Worm (Caenorhabditis elegans) whole organism, L2 larva: ENCODE results near the gene enol-1.

Experiments used
- C34F6.9 ChIP-seq: fragments of 150-350 bp; optimal IDR thresholded peaks from 2 replicates; lab custom pipeline; 2014; ENCODE audit warnings: missing biosample characterization, missing genetic modification characterization
- F13H6.1 ChIP-seq: sonication (generic microtip); optimal IDR thresholded peaks from 2 replicates; lab custom pipeline; 2016; ENCODE audit warnings: missing genetic modification characterization, missing compliant biosample characterization
- R02D3.7 ChIP-seq: fragments of 150-350 bp; optimal IDR thresholded peaks from 2 replicates; lab custom pipeline; 2014; ENCODE audit warnings: missing biosample characterization, missing genetic modification characterization
- Y55F3AM.14 ChIP-seq: fragments of 200-800 bp; sonication (Bioruptor generic); optimal IDR thresholded peaks from 2 replicates; lab custom pipeline; 2018; ENCODE audit warnings: mild to moderate bottlenecking, missing genetic modification characterization, missing compliant biosample characterization
- ZK546.5 ChIP-seq: sonication (generic microtip); optimal IDR thresholded peaks from 2 replicates; lab custom pipeline; 2017; ENCODE audit warnings: missing biosample characterization, missing genetic modification characterization
- aly-2 ChIP-seq: fragments of 150-350 bp; optimal IDR thresholded peaks from 2 replicates; lab custom pipeline; 2014; ENCODE audit warnings: missing biosample characterization, missing genetic modification characterization
- ama-1 ChIP-seq: fragments of 150-350 bp; optimal IDR thresholded peaks from 2 replicates; lab custom pipeline; 2018; ENCODE audit warnings: inconsistent platforms
- dmd-4 ChIP-seq: sonication (generic microtip); optimal IDR thresholded peaks from 2 replicates; lab custom pipeline; 2017; ENCODE audit warnings: missing biosample characterization, missing genetic modification characterization
- elt-1 ChIP-seq: fragments of 150-350 bp; optimal IDR thresholded peaks from 2 replicates; lab custom pipeline; 2014; ENCODE audit warnings: missing biosample characterization, missing genetic modification characterization
- fos-1 ChIP-seq: fragments of 150-350 bp; optimal IDR thresholded peaks from 2 replicates; lab custom pipeline; 2014; ENCODE audit warnings: missing biosample characterization, missing genetic modification characterization
- gmeb-1 ChIP-seq: fragments of 150-350 bp; optimal IDR thresholded peaks from 2 replicates; lab custom pipeline; 2014; ENCODE audit warnings: missing biosample characterization, missing genetic modification characterization
- lin-11 ChIP-seq: fragments of 150-350 bp; sonication (generic microtip); optimal IDR thresholded peaks from 2 replicates; lab custom pipeline; 2014; ENCODE audit warnings: missing biosample characterization, missing genetic modification characterization, inconsistent platforms, mixed read lengths
- lsy-2 ChIP-seq, 2 experiments: fragments of 150-350 bp in 1 of 2; sonication (generic microtip) in 1 of 2; optimal IDR thresholded peaks; 2 replicates each; lab custom pipeline; 2014 to 2017; ENCODE audit warnings: missing biosample characterization in 2 of 2, missing genetic modification characterization in 2 of 2
- mab-5 ChIP-seq: fragments of 150-350 bp; optimal IDR thresholded peaks from 2 replicates; lab custom pipeline; 2014; ENCODE audit warnings: missing biosample characterization, missing genetic modification characterization
- mdl-1 ChIP-seq, 2 experiments: fragments of 150-350 bp in 1 of 2; sonication (generic microtip) in 1 of 2; optimal IDR thresholded peaks; 2 replicates each; lab custom pipeline; 2017; ENCODE audit warnings: missing biosample characterization in 2 of 2, missing genetic modification characterization in 2 of 2
- nhr-10 ChIP-seq: sonication (generic microtip); optimal IDR thresholded peaks from 2 replicates; lab custom pipeline; 2017; ENCODE audit warnings: missing biosample characterization, missing genetic modification characterization
- nhr-11 ChIP-seq: fragments of 150-350 bp; optimal IDR thresholded peaks from 2 replicates; lab custom pipeline; 2014; ENCODE audit warnings: missing biosample characterization, missing genetic modification characterization
- nhr-12 ChIP-seq: fragments of 150-350 bp; optimal IDR thresholded peaks from 2 replicates; lab custom pipeline; 2014; ENCODE audit warnings: missing biosample characterization, missing genetic modification characterization
- nhr-129 ChIP-seq: fragments of 150-350 bp; optimal IDR thresholded peaks from 2 replicates; lab custom pipeline; 2014; ENCODE audit warnings: missing biosample characterization, missing genetic modification characterization
- nhr-21 ChIP-seq: fragments of 150-350 bp; optimal IDR thresholded peaks from 2 replicates; lab custom pipeline; 2014; ENCODE audit warnings: missing biosample characterization, missing genetic modification characterization
- nhr-23 ChIP-seq: fragments of 150-350 bp; optimal IDR thresholded peaks from 2 replicates; lab custom pipeline; 2014; ENCODE audit warnings: missing biosample characterization, missing genetic modification reagents, missing genetic modification characterization
- nhr-237 ChIP-seq: fragments of 150-350 bp; optimal IDR thresholded peaks from 2 replicates; lab custom pipeline; 2014; ENCODE audit warnings: missing biosample characterization, missing genetic modification characterization
- nhr-25 ChIP-seq: fragments of 150-350 bp; sonication (generic microtip); optimal IDR thresholded peaks from 3 replicates; lab custom pipeline; 2014; ENCODE audit warnings: missing biosample characterization, missing genetic modification characterization
- nhr-6 ChIP-seq: fragments of 150-350 bp; optimal IDR thresholded peaks from 2 replicates; lab custom pipeline; 2014; ENCODE audit warnings: missing biosample characterization, missing genetic modification characterization
- nhr-77 ChIP-seq: fragments of 150-350 bp; optimal IDR thresholded peaks from 2 replicates; lab custom pipeline; 2014; ENCODE audit warnings: missing biosample characterization, missing genetic modification characterization
- peb-1 ChIP-seq: fragments of 150-350 bp; optimal IDR thresholded peaks from 2 replicates; lab custom pipeline; 2014; ENCODE audit warnings: missing biosample characterization, missing genetic modification characterization
- sem-4 ChIP-seq: fragments of 150-350 bp; optimal IDR thresholded peaks from 2 replicates; lab custom pipeline; 2014; ENCODE audit warnings: missing biosample characterization, missing genetic modification reagents, missing genetic modification characterization
- skn-1 ChIP-seq: sonication (generic microtip); optimal IDR thresholded peaks from 2 replicates; lab custom pipeline; 2017; ENCODE audit warnings: missing biosample characterization, missing genetic modification characterization
- sma-3 ChIP-seq: sonication (generic microtip); optimal IDR thresholded peaks from 2 replicates; lab custom pipeline; 2016; ENCODE audit warnings: missing genetic modification reagents, missing genetic modification characterization, missing compliant biosample characterization
- sma-9 ChIP-seq, 2 experiments: fragments of 150-350 bp in 1 of 2; sonication (generic microtip) in 1 of 2; optimal IDR thresholded peaks; 2 replicates each; lab custom pipeline; 2014 to 2016; ENCODE audit warnings: missing genetic modification characterization in 2 of 2, mild to moderate bottlenecking in 1 of 2, missing biosample characterization in 1 of 2, missing compliant biosample characterization in 1 of 2, missing genetic modification reagents in 1 of 2, moderate library complexity in 1 of 2
- unc-55 ChIP-seq: fragments of 150-350 bp; sonication (generic microtip); optimal IDR thresholded peaks from 3 replicates; lab custom pipeline; 2014; ENCODE audit warnings: missing biosample characterization, missing genetic modification reagents, missing genetic modification characterization
- unc-62 ChIP-seq: fragments of 150-350 bp; optimal IDR thresholded peaks from 2 replicates; lab custom pipeline; 2014; ENCODE audit warnings: missing biosample characterization, missing genetic modification reagents, missing genetic modification characterization
- zag-1 ChIP-seq: fragments of 150-350 bp; optimal IDR thresholded peaks from 2 replicates; lab custom pipeline; 2014; ENCODE audit warnings: missing biosample characterization, missing genetic modification characterization
- ztf-4 ChIP-seq: fragments of 150-350 bp; optimal IDR thresholded peaks from 2 replicates; lab custom pipeline; 2014; ENCODE audit warnings: missing biosample characterization, missing genetic modification characterization

Gene enol-1

ce11 chrII:8890530-8890929, 40.3 kb upstream of the enol-1 start:
- TF ChIP-seq nhr-129 (tag; lab: Kevin White, UChicago) = no peak
- TF ChIP-seq mab-5 (tag; lab: Kevin White, UChicago) = no peak
- no peak for TF ChIP-seq sma-3 (GFP tag; lab: Kevin White, UChicago)
- no peak for TF ChIP-seq nhr-6
- no peak for TF ChIP-seq mdl-1 (tag; optimal IDR thresholded peaks at IDR 0.05; lab: Kevin White, UChicago)
- no peak for TF ChIP-seq nhr-77
- no peak for TF ChIP-seq aly-2 (tag; lab: Kevin White, UChicago)
- no peak for TF ChIP-seq nhr-21 (tag; lab: Kevin White, UChicago)
- TF ChIP-seq skn-1 (tag; lab: Kevin White, UChicago) = no peak
- no peak for TF ChIP-seq C34F6.9 (tag; lab: Kevin White, UChicago)
- TF ChIP-seq nhr-10 (tag; lab: Kevin White, UChicago) = no peak
- TF ChIP-seq nhr-23 (tag; lab: Kevin White, UChicago) = no peak
- no peak for TF ChIP-seq R02D3.7 (tag; lab: Kevin White, UChicago)
- no peak for TF ChIP-seq ZK546.5 (tag; lab: Kevin White, UChicago)
- TF ChIP-seq nhr-12 (tag; lab: Kevin White, UChicago) = no peak
- no peak for TF ChIP-seq peb-1 (tag; lab: Kevin White, UChicago)
- no peak for TF ChIP-seq nhr-25 (tag; lab: Kevin White, UChicago)
- TF ChIP-seq sem-4 = no peak

- peak in 1 of 2 experiments; percentile 39 for TF ChIP-seq lsy-2 (tag; optimal IDR thresholded peaks at IDR 0.05; lab: Kevin White, UChicago)
- TF ChIP-seq elt-1 = no peak
Observed at ce11 chrII:8891042-8891441, 39.8 kb upstream of the enol-1 start.

ce11 chrII:8891606-8892005, 39.2 kb upstream of the enol-1 start:
- TF ChIP-seq nhr-129 (tag; lab: Kevin White, UChicago) (peak; percentile 8), C34F6.9 (tag; lab: Kevin White, UChicago) (peak; percentile 19), nhr-77 (no peak), lin-11 (peak; percentile 6)

- TF ChIP-seq skn-1 (tag; lab: Kevin White, UChicago) (no peak), unc-62 (no peak), nhr-6 (no peak), F13H6.1 (tag; lab: Kevin White, UChicago) (no peak), ztf-4 (no peak), sma-9 (GFP tag; optimal IDR thresholded peaks at IDR 0.05; lab: Kevin White, UChicago) (no peak), sma-9 (tag; optimal IDR thresholded peaks at IDR 0.05; lab: Kevin White, UChicago) (no peak), R02D3.7 (tag; lab: Kevin White, UChicago) (no peak), unc-55 (GFP tag; lab: Kevin White, UChicago) (no peak), Y55F3AM.14 (GFP tag; lab: Kevin White, UChicago) (no peak), ama-1 (lab: Kevin White, UChicago) (no peak), zag-1 (tag; lab: Kevin White, UChicago) (no peak), nhr-21 (tag; lab: Kevin White, UChicago) (no peak), fos-1 (no peak), nhr-23 (tag; lab: Kevin White, UChicago) (no peak), dmd-4 (tag; lab: Kevin White, UChicago) (no peak), nhr-10 (tag; lab: Kevin White, UChicago) (no peak), peb-1 (tag; lab: Kevin White, UChicago) (no peak)
Observed at ce11 chrII:8895398-8895797, 35.4 kb upstream of the enol-1 start.

- TF ChIP-seq F13H6.1 (tag; lab: Kevin White, UChicago) (no peak), gmeb-1 (tag; lab: Kevin White, UChicago) (no peak), ama-1 (lab: Kevin White, UChicago) (no peak), nhr-11 (tag; lab: Kevin White, UChicago) (no peak), unc-55 (GFP tag; lab: Kevin White, UChicago) (no peak), nhr-237 (tag; lab: Kevin White, UChicago) (no peak), lsy-2 (tag; optimal IDR thresholded peaks at IDR 0.05; lab: Kevin White, UChicago) (no peak), fos-1 (peak; percentile 47), nhr-12 (tag; lab: Kevin White, UChicago) (no peak)
- TF ChIP-seq, all 48 proteins: peak for 1
Observed at ce11 chrII:8895895-8896294, 34.9 kb upstream of the enol-1 start.
